Fruit fly (Drosophila melanogaster): ENCODE results near the gene CG34452.

The CG34452 gene

dm6 chr3L:15661567-15661966 is 26.1 kb downstream of the CG34452 start, which contains the start of gene CG43082:
Gene CG43082, plus strand, starts transcription at chr3L:15661867.
- TF ChIP-seq CG11762 (GFP tag; optimal IDR thresholded peaks at IDR 0.05; ENCODE audit: insufficient read depth) (no peak), Eip75B (GFP tag; optimal IDR thresholded peaks at IDR 0.05) (no peak), net (GFP tag; optimal IDR thresholded peaks at IDR 0.05) (no peak), CG16779 (tag; optimal IDR thresholded peaks at IDR 0.05) (no peak), vri (GFP tag; optimal IDR thresholded peaks at IDR 0.05) (no peak), CG3032 (tag; optimal IDR thresholded peaks at IDR 0.05) (no peak), CG9139 (GFP tag; optimal IDR thresholded peaks at IDR 0.05) (no peak), dsx (GFP tag; optimal IDR thresholded peaks at IDR 0.05; ENCODE audit: poor library complexity, severe bottlenecking) (no peak), achi (GFP tag; optimal IDR thresholded peaks at IDR 0.05) (no peak), Hr4 (GFP tag; optimal IDR thresholded peaks at IDR 0.05) (no peak), Blimp-1 (GFP tag; optimal IDR thresholded peaks at IDR 0.05) (no peak), CG34406 (GFP tag; optimal IDR thresholded peaks at IDR 0.05) (no peak), salr (GFP tag; optimal IDR thresholded peaks at IDR 0.05) (no peak), Sox15 (GFP tag; optimal IDR thresholded peaks at IDR 0.05) (no peak), svp (GFP tag) (no peak)

DNA sequence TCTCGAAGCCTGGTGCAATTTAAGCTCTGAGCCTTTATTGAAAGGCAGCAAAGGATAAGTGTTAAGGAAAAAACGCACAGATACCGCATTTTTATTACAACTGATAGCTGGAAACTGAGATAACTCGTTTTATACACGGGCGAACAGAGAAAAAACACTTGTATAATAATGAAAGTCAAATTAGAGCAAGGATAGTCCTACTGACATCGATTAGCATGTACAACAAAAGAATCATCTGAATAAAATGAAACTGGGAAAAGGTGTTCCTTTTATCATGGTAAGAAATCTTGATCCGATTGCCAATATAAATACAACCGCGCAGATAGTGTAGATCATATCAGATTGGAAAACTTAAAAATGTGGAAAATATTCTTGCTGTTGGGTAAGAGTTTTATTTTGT is 26.8 kb downstream of the CG34452 start, which contains the start of the genes Eig71Ej and Eig71Ek:
Gene Eig71Ej (minus strand): TSS at position 101 of the 400 bp plus-strand sequence.
Gene Eig71Ek (plus strand): TSS at position 334 of the 400 bp plus-strand sequence.
- no peak for TF ChIP-seq CG7368 (GFP tag; optimal IDR thresholded peaks at IDR 0.05)
- no peak for TF ChIP-seq fd59A (GFP tag; optimal IDR thresholded peaks at IDR 0.05)
- TF ChIP-seq CG6808 (GFP tag; optimal IDR thresholded peaks at IDR 0.05): no peak
- TF ChIP-seq salr (GFP tag; optimal IDR thresholded peaks at IDR 0.05): no peak
- TF ChIP-seq CG10669 (GFP tag; optimal IDR thresholded peaks at IDR 0.05): no peak
- no peak for TF ChIP-seq CG6854 (GFP tag; optimal IDR thresholded peaks at IDR 0.05)
- TF ChIP-seq CG10631 (GFP tag; optimal IDR thresholded peaks at IDR 0.05): no peak
- no peak for TF ChIP-seq CG9139 (GFP tag; optimal IDR thresholded peaks at IDR 0.05)
- no peak for TF ChIP-seq Gug (GFP tag; IDR thresholded peaks at IDR 0.05)
- TF ChIP-seq svp (GFP tag): no peak
- TF ChIP-seq CG8319 (GFP tag; optimal IDR thresholded peaks at IDR 0.05): no peak
- no peak for TF ChIP-seq Met (GFP tag; optimal IDR thresholded peaks at IDR 0.05)
- no peak for TF ChIP-seq topi (GFP tag; optimal IDR thresholded peaks at IDR 0.05)
- TF ChIP-seq CG32006 (GFP tag; optimal IDR thresholded peaks at IDR 0.05): no peak
- TF ChIP-seq CG34406 (GFP tag; optimal IDR thresholded peaks at IDR 0.05): no peak
- TF ChIP-seq pdm3 (GFP tag; optimal IDR thresholded peaks at IDR 0.05): no peak
- no peak for TF ChIP-seq lz (GFP tag; optimal IDR thresholded peaks at IDR 0.05)

DNA sequence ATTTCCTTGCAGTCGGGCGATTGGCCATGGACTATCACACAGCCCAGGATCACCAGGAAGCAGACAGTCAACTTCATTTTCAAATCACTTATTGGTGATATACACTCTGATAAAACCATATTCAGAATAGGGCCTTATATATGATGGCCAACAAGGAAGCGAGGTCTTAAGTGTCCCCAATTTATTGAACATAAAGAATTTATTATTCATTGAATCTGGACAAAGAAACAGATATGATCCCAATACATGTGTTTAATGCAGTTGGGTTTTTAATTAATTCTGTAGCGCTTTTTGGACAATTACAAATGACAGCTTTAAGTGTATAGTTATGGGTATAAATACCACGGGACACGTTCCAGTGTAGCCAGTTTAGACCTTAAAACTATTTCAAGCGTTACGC is 28.4 kb downstream of the CG34452 start, which contains the start of the genes Eig71Eh and Eig71Ei:
Gene Eig71Eh (minus strand): TSS at position 101 of the 400 bp plus-strand sequence.
Gene Eig71Ei (plus strand): TSS at position 367 of the 400 bp plus-strand sequence.
- TF ChIP-seq CG6276 (GFP tag; optimal IDR thresholded peaks at IDR 0.05) (no peak), CG15336 (GFP tag; IDR thresholded peaks at IDR 0.05) (no peak), CG3032 (tag; optimal IDR thresholded peaks at IDR 0.05) (no peak), acj6 (GFP tag; optimal IDR thresholded peaks at IDR 0.05) (no peak), Blimp-1 (GFP tag; optimal IDR thresholded peaks at IDR 0.05) (no peak), CG6808 (GFP tag; optimal IDR thresholded peaks at IDR 0.05) (no peak), CG6792 (GFP tag; optimal IDR thresholded peaks at IDR 0.05) (no peak)

- TF ChIP-seq Sox15 (GFP tag; optimal IDR thresholded peaks at IDR 0.05) (no peak), CG8632 (GFP tag; optimal IDR thresholded peaks at IDR 0.05) (no peak), salr (GFP tag; optimal IDR thresholded peaks at IDR 0.05) (no peak), Eip75B (GFP tag; optimal IDR thresholded peaks at IDR 0.05) (no peak), ss (GFP tag; optimal IDR thresholded peaks at IDR 0.05) (no peak), CG4318 (GFP tag; optimal IDR thresholded peaks at IDR 0.05) (no peak)
Observed at dm6 chr3L:15657290-15657689, 30.4 kb downstream of the CG34452 start, which contains the start of the genes Eig71Ef and Eig71Eg. Gene Eig71Ef, minus strand, starts transcription at chr3L:15657390. Gene Eig71Eg, plus strand, starts transcription at chr3L:15657628.
